Worm (Caenorhabditis elegans) whole organism, young adult: Measurements from ENCODE around the gene tni-4.

ENCODE experiments used
- B0336.3 ChIP-seq: fragments of 200-800 bp; sonication (Bioruptor generic); IDR thresholded peaks from 2 replicates; pipeline ENCODE4 v1.3.6; 2022; ENCODE audit warnings: missing genetic modification characterization, missing compliant biosample characterization
- D2030.7 ChIP-seq: fragments of 200-800 bp; sonication (Bioruptor generic); IDR thresholded peaks from 2 replicates; pipeline ENCODE4 v1.3.6; 2022; ENCODE audit warnings: missing genetic modification reagents, missing genetic modification characterization, missing compliant biosample characterization
- F23B12.7 ChIP-seq: sonication (generic microtip); optimal IDR thresholded peaks from 2 replicates; lab custom pipeline; 2017; ENCODE audit warnings: missing genetic modification characterization, mild to moderate bottlenecking, missing compliant biosample characterization, antibody characterized with exemption, moderate library complexity; ENCODE audit not compliant: insufficient read depth
- F52B5.7 ChIP-seq: sonication (generic microtip); optimal IDR thresholded peaks from 2 replicates; lab custom pipeline; 2016; ENCODE audit warnings: mild to moderate bottlenecking, missing genetic modification characterization, missing compliant biosample characterization
- F55B11.4 ChIP-seq: sonication (generic microtip); optimal IDR thresholded peaks from 2 replicates; lab custom pipeline; 2016; ENCODE audit warnings: missing compliant biosample characterization, missing genetic modification characterization, borderline replicate concordance; ENCODE audit not compliant: insufficient read depth
- K11D2.4 ChIP-seq: fragments of 200-800 bp; sonication (Bioruptor generic); IDR thresholded peaks from 2 replicates; pipeline ENCODE4 v1.3.6; 2022; ENCODE audit warnings: missing genetic modification reagents, missing genetic modification characterization, missing compliant biosample characterization
- K12H6.12 ChIP-seq: fragments of 200-800 bp; sonication (Bioruptor generic); optimal IDR thresholded peaks from 2 replicates; lab custom pipeline; 2018; ENCODE audit warnings: mild to moderate bottlenecking, missing genetic modification characterization, missing compliant biosample characterization
- T07F8.4 ChIP-seq: sonication (generic microtip); optimal IDR thresholded peaks from 2 replicates; lab custom pipeline; 2016; ENCODE audit warnings: mild to moderate bottlenecking, missing genetic modification characterization, moderate library complexity, missing compliant biosample characterization
- T26A5.8 ChIP-seq: sonication (generic microtip); optimal IDR thresholded peaks from 2 replicates; lab custom pipeline; 2016; ENCODE audit warnings: missing genetic modification characterization, missing compliant biosample characterization
- ZK185.1 ChIP-seq: sonication (generic microtip); optimal IDR thresholded peaks from 2 replicates; lab custom pipeline; 2016; ENCODE audit warnings: mild to moderate bottlenecking, missing genetic modification characterization, missing compliant biosample characterization; ENCODE audit not compliant: poor library complexity, severe bottlenecking
- ama-1 ChIP-seq, 3 experiments: fragments of 150-350 bp in 1 of 3; sonication (generic microtip) in 2 of 3; optimal IDR thresholded peaks; 2 replicates each; lab custom pipeline; 2014 to 2018; ENCODE audit warnings: missing biosample characterization in 2 of 3, missing genetic modification characterization in 2 of 3, missing genetic modification reagents in 2 of 3
- aptf-2 ChIP-seq: fragments of 200-800 bp; sonication (Bioruptor generic); conservative IDR thresholded peaks from 2 replicates; pipeline ENCODE4 v1.3.6; 2022; ENCODE audit warnings: missing genetic modification reagents, missing genetic modification characterization, missing compliant biosample characterization
- aptf-3 ChIP-seq: fragments of 200-800 bp; sonication (Bioruptor generic); IDR thresholded peaks from 2 replicates; pipeline ENCODE4 v1.3.6; 2022; ENCODE audit warnings: missing genetic modification characterization, missing compliant biosample characterization
- atf-7 ChIP-seq: sonication (generic microtip); optimal IDR thresholded peaks from 2 replicates; lab custom pipeline; 2017; ENCODE audit warnings: mild to moderate bottlenecking, missing genetic modification characterization, missing compliant biosample characterization
- athp-1 ChIP-seq: sonication (generic microtip); optimal IDR thresholded peaks from 2 replicates; lab custom pipeline; 2017; ENCODE audit warnings: mild to moderate bottlenecking, missing genetic modification characterization, missing compliant biosample characterization
- attf-6 ChIP-seq: fragments of 200-800 bp; sonication (Bioruptor generic); IDR thresholded peaks from 2 replicates; pipeline ENCODE4 v1.3.6; 2022; ENCODE audit warnings: missing genetic modification reagents, missing genetic modification characterization, missing compliant biosample characterization
- bed-2 ChIP-seq: fragments of 200-800 bp; sonication (Bioruptor generic); IDR thresholded peaks from 2 replicates; pipeline ENCODE4 v1.3.6; 2022; ENCODE audit warnings: missing genetic modification reagents, missing genetic modification characterization, missing compliant biosample characterization
- ccch-3 ChIP-seq: fragments of 200-800 bp; sonication (Bioruptor generic); optimal IDR thresholded peaks from 2 replicates; lab custom pipeline; 2018; ENCODE audit warnings: mild to moderate bottlenecking, missing genetic modification characterization, missing compliant biosample characterization
- ceh-100 ChIP-seq: fragments of 200-800 bp; sonication (Bioruptor generic); IDR thresholded peaks from 2 replicates; pipeline ENCODE4 v1.3.6; 2022; ENCODE audit warnings: missing genetic modification reagents, missing genetic modification characterization, missing compliant biosample characterization
- ceh-58 ChIP-seq: fragments of 200-800 bp; sonication (Bioruptor generic); IDR thresholded peaks from 2 replicates; pipeline ENCODE4 v1.3.6; 2022; ENCODE audit warnings: missing genetic modification characterization, missing compliant biosample characterization
- dpff-1 ChIP-seq: sonication (generic microtip); optimal IDR thresholded peaks from 2 replicates; lab custom pipeline; 2017; ENCODE audit warnings: mild to moderate bottlenecking, missing genetic modification characterization, missing compliant biosample characterization
- egl-18 ChIP-seq: fragments of 200-800 bp; sonication (Bioruptor generic); IDR thresholded peaks from 2 replicates; pipeline ENCODE4 v1.3.6; 2022; ENCODE audit warnings: missing genetic modification reagents, missing genetic modification characterization, missing compliant biosample characterization
- egl-44 ChIP-seq: fragments of 200-800 bp; sonication (Bioruptor generic); IDR thresholded peaks from 2 replicates; pipeline ENCODE4 v1.3.6; 2022; ENCODE audit warnings: missing genetic modification reagents, missing genetic modification characterization, missing compliant biosample characterization
- egrh-3 ChIP-seq: fragments of 200-800 bp; sonication (Bioruptor generic); IDR thresholded peaks from 2 replicates; pipeline ENCODE4 v1.3.6; 2022; ENCODE audit warnings: missing genetic modification reagents, missing genetic modification characterization, missing compliant biosample characterization
- ets-4 ChIP-seq: fragments of 200-800 bp; sonication (Bioruptor generic); optimal IDR thresholded peaks from 2 replicates; lab custom pipeline; 2018; ENCODE audit warnings: mild to moderate bottlenecking, missing genetic modification characterization, missing compliant biosample characterization
- fkh-3 ChIP-seq: sonication (generic microtip); optimal IDR thresholded peaks from 2 replicates; lab custom pipeline; 2016; ENCODE audit warnings: mild to moderate bottlenecking, missing genetic modification characterization, missing compliant biosample characterization
- hmg-20 ChIP-seq: fragments of 200-800 bp; sonication (Bioruptor generic); IDR thresholded peaks from 2 replicates; pipeline ENCODE4 v1.3.6; 2022; ENCODE audit warnings: missing genetic modification reagents, missing genetic modification characterization, missing compliant biosample characterization
- lag-1 ChIP-seq: fragments of 200-800 bp; sonication (Bioruptor generic); IDR thresholded peaks from 2 replicates; pipeline ENCODE4 v1.3.6; 2022; ENCODE audit warnings: missing genetic modification reagents, missing genetic modification characterization, missing compliant biosample characterization
- let-526 ChIP-seq: fragments of 200-800 bp; sonication (Bioruptor generic); IDR thresholded peaks from 2 replicates; pipeline ENCODE4 v1.3.6; 2022; ENCODE audit warnings: missing genetic modification reagents, missing genetic modification characterization, missing compliant biosample characterization
- let-607 ChIP-seq, 2 experiments: fragments of 200-800 bp in 1 of 2; sonication (Bioruptor generic) in 1 of 2; sonication (generic microtip) in 1 of 2; optimal IDR thresholded peaks; 2 replicates each; lab custom pipeline; 2016 to 2018; ENCODE audit warnings: mild to moderate bottlenecking in 2 of 2, missing compliant biosample characterization in 2 of 2, missing genetic modification characterization in 2 of 2, moderate library complexity in 2 of 2, missing genotype in 1 of 2
- lin-35 ChIP-seq, 3 experiments: fragments of 150-350 bp in 2 of 3; sonication (generic microtip) in 1 of 3; optimal IDR thresholded peaks; 2 replicates each; lab custom pipeline; 2014 to 2018; ENCODE audit warnings: missing biosample characterization in 3 of 3, missing genetic modification characterization in 3 of 3, missing genetic modification reagents in 3 of 3
- lsl-1 ChIP-seq: fragments of 200-800 bp; sonication (Bioruptor generic); optimal IDR thresholded peaks from 2 replicates; lab custom pipeline; 2018; ENCODE audit warnings: mild to moderate bottlenecking, missing genetic modification characterization, moderate library complexity, missing compliant biosample characterization
- lsy-27 ChIP-seq: sonication (generic microtip); optimal IDR thresholded peaks from 2 replicates; lab custom pipeline; 2017; ENCODE audit warnings: missing genetic modification characterization, mild to moderate bottlenecking, missing compliant biosample characterization, antibody characterized with exemption, missing genotype, borderline replicate concordance; ENCODE audit not compliant: insufficient read depth
- madf-3 ChIP-seq: fragments of 200-800 bp; sonication (Bioruptor generic); IDR thresholded peaks from 2 replicates; pipeline ENCODE4 v1.3.6; 2022; ENCODE audit warnings: missing genetic modification reagents, missing genetic modification characterization, missing compliant biosample characterization
- mcd-1 ChIP-seq: fragments of 200-800 bp; sonication (Bioruptor generic); IDR thresholded peaks from 2 replicates; pipeline ENCODE4 v1.3.6; 2022; ENCODE audit warnings: missing genetic modification reagents, missing genetic modification characterization, missing compliant biosample characterization
- pbrm-1 ChIP-seq: fragments of 200-800 bp; sonication (Bioruptor generic); IDR thresholded peaks from 2 replicates; pipeline ENCODE4 v1.3.6; 2022; ENCODE audit warnings: missing genetic modification reagents, missing genetic modification characterization, missing compliant biosample characterization
- pha-4 ChIP-seq: fragments of 150-350 bp; sonication (generic microtip); optimal IDR thresholded peaks from 2 replicates; lab custom pipeline; 2014; ENCODE audit warnings: missing biosample characterization, missing genetic modification reagents, missing genetic modification characterization
- rcor-1 ChIP-seq: fragments of 200-800 bp; sonication (Bioruptor generic); IDR thresholded peaks from 2 replicates; pipeline ENCODE4 v1.3.6; 2022; ENCODE audit warnings: missing genetic modification reagents, missing genetic modification characterization, missing compliant biosample characterization
- repo-1 ChIP-seq: sonication (generic microtip); optimal IDR thresholded peaks from 2 replicates; lab custom pipeline; 2017; ENCODE audit warnings: mild to moderate bottlenecking, missing genetic modification characterization, missing compliant biosample characterization
- sdz-38 ChIP-seq: sonication (generic microtip); optimal IDR thresholded peaks from 2 replicates; lab custom pipeline; 2016; ENCODE audit warnings: missing genotype, missing genetic modification characterization, missing compliant biosample characterization
- snpc-1.1 ChIP-seq: sonication (generic microtip); optimal IDR thresholded peaks from 2 replicates; lab custom pipeline; 2017; ENCODE audit warnings: missing genetic modification characterization, mild to moderate bottlenecking, missing compliant biosample characterization, antibody characterized with exemption, moderate library complexity, missing genotype, missing genetic modification reagents; ENCODE audit not compliant: insufficient read depth
- snpc-1.3 ChIP-seq: sonication (generic microtip); optimal IDR thresholded peaks from 2 replicates; lab custom pipeline; 2017; ENCODE audit warnings: missing genetic modification characterization, mild to moderate bottlenecking, missing compliant biosample characterization, antibody characterized with exemption, moderate library complexity, missing genotype, missing genetic modification reagents; ENCODE audit not compliant: insufficient read depth
- sptf-2 ChIP-seq: fragments of 200-800 bp; sonication (Bioruptor generic); optimal IDR thresholded peaks from 2 replicates; lab custom pipeline; 2018; ENCODE audit warnings: mild to moderate bottlenecking, missing genetic modification characterization, missing compliant biosample characterization
- tbp1 ChIP-seq: fragments of 200-800 bp; sonication (Bioruptor generic); optimal IDR thresholded peaks from 2 replicates; lab custom pipeline; 2018; ENCODE audit warnings: mild to moderate bottlenecking, missing genetic modification characterization, missing compliant biosample characterization
- tbx-9 ChIP-seq: sonication (generic microtip); optimal IDR thresholded peaks from 2 replicates; lab custom pipeline; 2016; ENCODE audit warnings: borderline replicate concordance, missing genetic modification characterization, inconsistent platforms, missing compliant biosample characterization
- ztf-25 ChIP-seq: fragments of 200-800 bp; sonication (Bioruptor generic); IDR thresholded peaks from 2 replicates; pipeline ENCODE4 v1.3.6; 2022; ENCODE audit warnings: missing genetic modification reagents, missing genetic modification characterization, missing compliant biosample characterization
- ztf-28 ChIP-seq: fragments of 200-800 bp; sonication (Bioruptor generic); IDR thresholded peaks from 2 replicates; pipeline ENCODE4 v1.3.6; 2022; ENCODE audit warnings: missing genetic modification reagents, missing genetic modification characterization, missing compliant biosample characterization
- ztf-6 ChIP-seq: fragments of 200-800 bp; sonication (Bioruptor generic); IDR thresholded peaks from 2 replicates; pipeline ENCODE4 v1.3.6; 2022; ENCODE audit warnings: missing genetic modification reagents, missing genetic modification characterization, missing compliant biosample characterization

Gene tni-4

ce11 chrIV:5209390-5209789 is 5.0 kb downstream of the tni-4 start, which contains the start of the genes Y59E9AL.36 and nbet-1 (continued):
- no peak for TF ChIP-seq ets-4 (GFP tag; lab: Kevin White, UChicago)
- TF ChIP-seq lag-1, result no peak
- TF ChIP-seq F52B5.7 (tag; lab: Kevin White, UChicago), result no peak
- peak; percentile 72 for TF ChIP-seq F23B12.7 (tag; lab: Kevin White, UChicago)
- TF ChIP-seq let-607 (tag; optimal IDR thresholded peaks at IDR 0.05; lab: Kevin White, UChicago), result peak; percentile 95 to 97
- no peak for TF ChIP-seq repo-1
- peak; percentile 62 for TF ChIP-seq rcor-1 (GFP tag; lab: Robert Waterston, UW)
- TF ChIP-seq K11D2.4, result peak; percentile 42; the same call in 1 of the 2 replicates
- TF ChIP-seq ZK185.1 (tag; lab: Kevin White, UChicago), result peak; percentile 56
- TF ChIP-seq K12H6.12 (tag; lab: Kevin White, UChicago), result peak; percentile 36
- TF ChIP-seq pha-4 (tag; lab: Kevin White, UChicago), result no peak
- 0 out of 2 replicates have a peak, but pooled peaks have one; percentile 35 for TF ChIP-seq attf-6 (GFP tag; lab: Robert Waterston, UW)
- TF ChIP-seq T07F8.4, result no peak
- TF ChIP-seq madf-3, result no peak
- no peak for TF ChIP-seq ztf-28 (GFP tag; lab: Robert Waterston, UW)
- TF ChIP-seq snpc-1.3 (tag; lab: Kevin White, UChicago), result peak; percentile 61
- no peak for TF ChIP-seq fkh-3 (tag; lab: Kevin White, UChicago)
- peak; percentile 65 for TF ChIP-seq B0336.3 (GFP tag; lab: Robert Waterston, UW)
- no peak for TF ChIP-seq ama-1 (optimal IDR thresholded peaks at IDR 0.05; lab: Kevin White, UChicago)
- peak in 1 of 2 experiments; percentile 3 for TF ChIP-seq ama-1 (GFP tag; optimal IDR thresholded peaks at IDR 0.05; lab: Kevin White, UChicago)
- TF ChIP-seq egl-44 (GFP tag; lab: Robert Waterston, UW), result no peak
- no peak for TF ChIP-seq dpff-1 (tag; lab: Kevin White, UChicago)
- no peak for TF ChIP-seq ztf-25 (GFP tag; lab: Robert Waterston, UW)
- no peak for TF ChIP-seq T26A5.8
- TF ChIP-seq ztf-6 (GFP tag; lab: Robert Waterston, UW), result no peak
- TF ChIP-seq bed-2 (GFP tag; lab: Robert Waterston, UW), result no peak
- TF ChIP-seq ceh-58 (GFP tag; lab: Robert Waterston, UW), result no peak
- peak; percentile 94 for TF ChIP-seq mcd-1
- no peak for TF ChIP-seq egl-18 (GFP tag; lab: Robert Waterston, UW)
- TF ChIP-seq athp-1 (tag; lab: Kevin White, UChicago), result peak; percentile 75
- TF ChIP-seq snpc-1.1 (tag; lab: Kevin White, UChicago), result peak; percentile 46
- TF ChIP-seq lsl-1, result peak; percentile 60
- TF ChIP-seq tbx-9 (tag; lab: Kevin White, UChicago), result no peak
- TF ChIP-seq egrh-3 (GFP tag; lab: Robert Waterston, UW), result no peak
- peak; percentile 34 for TF ChIP-seq sptf-2 (GFP tag; lab: Kevin White, UChicago)
- peak; percentile 48 for TF ChIP-seq D2030.7 (GFP tag; lab: Robert Waterston, UW)
- TF ChIP-seq lin-35 (GFP tag; optimal IDR thresholded peaks at IDR 0.05; lab: Kevin White, UChicago), result peak in 1 of 3 experiments; percentile 70
- TF ChIP-seq let-526 (GFP tag; lab: Robert Waterston, UW), result no peak
- no peak for TF ChIP-seq lsy-27
- TF ChIP-seq ccch-3 (GFP tag; lab: Kevin White, UChicago), result no peak
- TF ChIP-seq tbp1 (GFP tag; lab: Kevin White, UChicago), result peak; percentile 67
- TF ChIP-seq aptf-3 (GFP tag; lab: Robert Waterston, UW), result no peak
- TF ChIP-seq hmg-20 (GFP tag; lab: Robert Waterston, UW), result no peak
- no peak for TF ChIP-seq aptf-2 (GFP tag; lab: Robert Waterston, UW)
- TF ChIP-seq pbrm-1 (GFP tag; lab: Robert Waterston, UW), result peak; percentile 52; the same call in 1 of the 2 replicates
- TF ChIP-seq atf-7 (tag; lab: Kevin White, UChicago), result no peak
- TF ChIP-seq sdz-38 (tag; lab: Kevin White, UChicago), result no peak
- TF ChIP-seq ceh-100 (GFP tag; lab: Robert Waterston, UW), result no peak
- TF ChIP-seq F55B11.4, result no peak
